Worm (Caenorhabditis elegans) whole organism, L4/young adult: Measurements from ENCODE around the gene fbxa-53.
"Not testable (repeated sequence)": the region's sequence is repeated elsewhere in the genome, so short reads cannot be mapped to it uniquely, and the experiment has no call there.

Experiments
- W03F9.2 ChIP-seq: fragments of 150-350 bp; optimal IDR thresholded peaks from 2 replicates; lab custom pipeline; 2014; ENCODE audit warnings: missing biosample characterization, missing genetic modification characterization
- dao-5 ChIP-seq: sonication (generic microtip); optimal IDR thresholded peaks from 2 replicates; lab custom pipeline; 2016; ENCODE audit warnings: missing genotype, missing genetic modification characterization, moderate library complexity, missing compliant biosample characterization
- him-1 ChIP-seq: sonication (generic microtip); optimal IDR thresholded peaks from 2 replicates; lab custom pipeline; 2016; ENCODE audit warnings: missing genotype, missing genetic modification reagents, missing genetic modification characterization, missing compliant biosample characterization

Gene fbxa-53

ce11 chrX:1718479-1718878 lies at the start of gene fbxa-53:
TSS of gene fbxa-53 (minus strand) at chrX:1718579.
- TF ChIP-seq him-1 (tag; lab: Kevin White, UChicago), result no peak
- TF ChIP-seq W03F9.2 (tag; lab: Kevin White, UChicago), result no peak
- no peak for TF ChIP-seq dao-5

ce11 chrX:1748476-1748875 lies 30.1 kb upstream of the fbxa-53 start, which contains the start of gene Y75D11A.6:
TSS of gene Y75D11A.6 (minus strand) at chrX:1748576.
- not testable (repeated sequence) for TF ChIP-seq dao-5; W03F9.2 (tag; lab: Kevin White, UChicago); him-1 (tag; lab: Kevin White, UChicago)

ce11 chrX:1746117-1746516 lies 27.7 kb upstream of the fbxa-53 start, which contains the start of gene Y75D11A.3:
TSS of gene Y75D11A.3 (minus strand) at chrX:1746217.
- TF ChIP-seq him-1 (tag; lab: Kevin White, UChicago); W03F9.2 (tag; lab: Kevin White, UChicago); dao-5: not testable (repeated sequence)

- TF ChIP-seq him-1 (tag; lab: Kevin White, UChicago); dao-5; W03F9.2 (tag; lab: Kevin White, UChicago): not testable (repeated sequence)
Observed at ce11 chrX:1742530-1742929, 24.2 kb upstream of the fbxa-53 start, which contains the start of gene Y75D11A.2. TSS of gene Y75D11A.2 (plus strand) at chrX:1742830.

- TF ChIP-seq dao-5 (no peak), him-1 (tag; lab: Kevin White, UChicago) (no peak), W03F9.2 (tag; lab: Kevin White, UChicago) (no peak)
Observed at ce11 chrX:1737606-1738005, 19.2 kb upstream of the fbxa-53 start, which contains the start of gene F07G6.10. TSS of gene F07G6.10 (plus strand) at chrX:1737906.

- TF ChIP-seq him-1 (tag; lab: Kevin White, UChicago) (no peak), dao-5 (no peak), W03F9.2 (tag; lab: Kevin White, UChicago) (no peak)
Observed at ce11 chrX:1735941-1736340, 17.6 kb upstream of the fbxa-53 start, which contains the start of gene F07G6.12. TSS of gene F07G6.12 (plus strand) at chrX:1736241.

- TF ChIP-seq dao-5 (no peak), W03F9.2 (tag; lab: Kevin White, UChicago) (no peak), him-1 (tag; lab: Kevin White, UChicago) (no peak)
Observed at ce11 chrX:1729558-1729957, 11.2 kb upstream of the fbxa-53 start, which contains the start of gene dgn-3. TSS of gene dgn-3 (plus strand) at chrX:1729858.

- TF ChIP-seq dao-5 (no peak), him-1 (tag; lab: Kevin White, UChicago) (no peak), W03F9.2 (tag; lab: Kevin White, UChicago) (no peak)
Observed at ce11 chrX:1727056-1727455, 8.7 kb upstream of the fbxa-53 start, which contains the start of gene F07G6.2. TSS of gene F07G6.2 (plus strand) at chrX:1727356.

ce11 chrX:1720359-1720758 lies 2.0 kb upstream of the fbxa-53 start, which contains the start of gene F07G6.8:
TSS of gene F07G6.8 (minus strand) at chrX:1720459.
- TF ChIP-seq W03F9.2 (tag; lab: Kevin White, UChicago), result no peak
- TF ChIP-seq dao-5, result no peak
- no peak for TF ChIP-seq him-1 (tag; lab: Kevin White, UChicago)

ce11 chrX:1712538-1712937 lies 5.8 kb downstream of the fbxa-53 start, which contains the start of gene fbxa-52:
TSS of gene fbxa-52 (minus strand) at chrX:1712638.
- TF ChIP-seq dao-5 (no peak), him-1 (tag; lab: Kevin White, UChicago) (no peak), W03F9.2 (tag; lab: Kevin White, UChicago) (no peak)

ce11 chrX:1706538-1706937 lies 11.8 kb downstream of the fbxa-53 start, which contains the start of gene F07G6.5:
TSS of gene F07G6.5 (minus strand) at chrX:1706638.
- TF ChIP-seq dao-5 (no peak), him-1 (tag; lab: Kevin White, UChicago) (no peak)

- TF ChIP-seq dao-5, result no peak
- TF ChIP-seq W03F9.2 (tag; lab: Kevin White, UChicago), result no peak
- TF ChIP-seq him-1 (tag; lab: Kevin White, UChicago), result no peak
Observed at ce11 chrX:1703840-1704239, 14.5 kb downstream of the fbxa-53 start, which contains the start of gene C36C9.5. TSS of gene C36C9.5 (minus strand) at chrX:1703940.

- TF ChIP-seq dao-5 (no peak), W03F9.2 (tag; lab: Kevin White, UChicago) (no peak), him-1 (tag; lab: Kevin White, UChicago) (no peak)
Observed at ce11 chrX:1703049-1703448, 15.3 kb downstream of the fbxa-53 start.

- TF ChIP-seq W03F9.2 (tag; lab: Kevin White, UChicago) (no peak), dao-5 (no peak), him-1 (tag; lab: Kevin White, UChicago) (no peak)
Observed at ce11 chrX:1698476-1698875, 19.9 kb downstream of the fbxa-53 start.
